Worm (Caenorhabditis elegans) whole organism, L2 larva: Measurements from ENCODE around the gene nhr-108.

Source experiments
- R02D3.7 ChIP-seq: fragments of 150-350 bp; optimal IDR thresholded peaks from 2 replicates; lab custom pipeline; 2014; ENCODE audit warnings: missing biosample characterization, missing genetic modification characterization
- ceh-82 ChIP-seq: fragments of 150-350 bp; optimal IDR thresholded peaks from 2 replicates; lab custom pipeline; 2014; ENCODE audit warnings: missing biosample characterization, missing genetic modification characterization
- dmd-4 ChIP-seq: sonication (generic microtip); optimal IDR thresholded peaks from 2 replicates; lab custom pipeline; 2017; ENCODE audit warnings: missing biosample characterization, missing genetic modification characterization
- lin-11 ChIP-seq: fragments of 150-350 bp; sonication (generic microtip); optimal IDR thresholded peaks from 2 replicates; lab custom pipeline; 2014; ENCODE audit warnings: missing biosample characterization, missing genetic modification characterization, inconsistent platforms, mixed read lengths
- lin-39 ChIP-seq: fragments of 150-350 bp; optimal IDR thresholded peaks from 2 replicates; lab custom pipeline; 2014; ENCODE audit warnings: missing biosample characterization, missing genetic modification reagents, missing genetic modification characterization
- mdl-1 ChIP-seq, 2 experiments: fragments of 150-350 bp in 1 of 2; sonication (generic microtip) in 1 of 2; optimal IDR thresholded peaks; 2 replicates each; lab custom pipeline; 2017; ENCODE audit warnings: missing biosample characterization in 2 of 2, missing genetic modification characterization in 2 of 2
- nhr-237 ChIP-seq: fragments of 150-350 bp; optimal IDR thresholded peaks from 2 replicates; lab custom pipeline; 2014; ENCODE audit warnings: missing biosample characterization, missing genetic modification characterization
- unc-39 ChIP-seq: fragments of 150-350 bp; optimal IDR thresholded peaks from 2 replicates; lab custom pipeline; 2014; ENCODE audit warnings: missing biosample characterization, missing genetic modification characterization
- unc-62 ChIP-seq: fragments of 150-350 bp; optimal IDR thresholded peaks from 2 replicates; lab custom pipeline; 2014; ENCODE audit warnings: missing biosample characterization, missing genetic modification reagents, missing genetic modification characterization
- ztf-11 ChIP-seq: sonication (generic microtip); optimal IDR thresholded peaks from 2 replicates; lab custom pipeline; 2017; ENCODE audit warnings: missing biosample characterization, missing genetic modification characterization

DNA sequence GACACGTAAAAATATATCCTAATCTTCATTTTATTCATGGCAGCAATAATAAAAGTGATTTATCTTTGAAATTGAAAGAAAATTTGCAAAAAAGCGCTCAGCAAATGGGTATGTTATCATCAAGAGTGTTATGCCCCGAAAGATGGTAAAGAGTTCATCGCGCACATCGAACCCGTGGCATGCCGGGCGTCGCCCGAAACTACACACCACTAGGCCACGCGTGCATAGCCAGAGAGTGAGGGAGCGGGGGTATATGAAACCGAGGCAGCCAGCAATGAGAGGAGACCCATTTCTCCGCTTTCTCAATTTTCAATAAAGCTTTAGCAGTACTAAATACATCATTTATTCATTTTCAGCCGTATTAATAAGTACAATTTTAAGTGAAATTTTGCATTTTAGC, 50.5 kb downstream of the nhr-108 start:
- no peak for TF ChIP-seq R02D3.7 (tag; lab: Kevin White, UChicago)
- no peak for TF ChIP-seq mdl-1 (tag; optimal IDR thresholded peaks at IDR 0.05; lab: Kevin White, UChicago)
- TF ChIP-seq unc-39 = no peak
- TF ChIP-seq lin-11 (tag; lab: Kevin White, UChicago) = peak; percentile 80
- TF ChIP-seq lin-39 = no peak
- no peak for TF ChIP-seq unc-62 (GFP tag; lab: Kevin White, UChicago)
- TF ChIP-seq ztf-11 (tag; lab: Kevin White, UChicago) = no peak
- no peak for TF ChIP-seq dmd-4
- TF ChIP-seq ceh-82 (tag; lab: Kevin White, UChicago) = peak; percentile 71
- TF ChIP-seq nhr-237 (tag; lab: Kevin White, UChicago) = peak; percentile 5
